Fruit fly (Drosophila melanogaster) whole organism, embryonic: ENCODE data around the gene Pp1alpha-96A.
A peak's percentile ranks its signal among the peaks of the same experiment; 100 is the strongest.

Source experiments
- Antp ChIP-seq: fragments of 200-800 bp; sonication (Bioruptor generic); optimal IDR thresholded peaks from 3 replicates; lab custom pipeline; 2016; ENCODE audit warnings: missing biosample characterization, missing genetic modification characterization
- B-H2 ChIP-seq: fragments of 200-800 bp; sonication (Bioruptor generic); optimal IDR thresholded peaks from 2 replicates; lab custom pipeline; 2018; ENCODE audit warnings: missing biosample characterization, mild to moderate bottlenecking, missing genetic modification characterization
- CG10543 ChIP-seq: fragments of 200-800 bp; sonication (Bioruptor generic); optimal IDR thresholded peaks from 3 replicates; lab custom pipeline; 2017; ENCODE audit warnings: missing biosample characterization, mild to moderate bottlenecking, missing genetic modification characterization, moderate library complexity
- CG11456 ChIP-seq: fragments of 200-800 bp; sonication (Bioruptor generic); IDR thresholded peaks from 3 replicates; pipeline ENCODE4 v1.3.6; 2022; ENCODE audit warnings: missing biosample characterization, missing genetic modification characterization
- CG12219 ChIP-seq: fragments of 200-800 bp; sonication (Bioruptor generic); optimal IDR thresholded peaks from 3 replicates; lab custom pipeline; 2018; ENCODE audit warnings: missing biosample characterization, mild to moderate bottlenecking, missing genetic modification characterization
- CG13894 ChIP-seq: fragments of 200-800 bp; sonication (Bioruptor generic); optimal IDR thresholded peaks from 3 replicates; lab custom pipeline; 2018; ENCODE audit warnings: missing biosample characterization, mild to moderate bottlenecking, missing genetic modification characterization, moderate library complexity
- CG17359 ChIP-seq: fragments of 200-800 bp; sonication (Bioruptor generic); optimal IDR thresholded peaks from 3 replicates; lab custom pipeline; 2018; ENCODE audit warnings: missing biosample characterization, mild to moderate bottlenecking, missing genetic modification characterization, moderate library complexity
- CG31441 ChIP-seq: fragments of 200-800 bp; sonication (Bioruptor generic); IDR thresholded peaks from 2 replicates; pipeline ENCODE4 v1.3.6; 2022; ENCODE audit warnings: missing biosample characterization, missing genetic modification characterization
- CG34224 ChIP-seq: fragments of 200-800 bp; sonication (Bioruptor generic); IDR thresholded peaks from 3 replicates; pipeline ENCODE4 v1.3.6; 2022; ENCODE audit warnings: missing biosample characterization, missing genetic modification characterization; ENCODE audit not compliant: partially characterized antibody
- CG34376 ChIP-seq: fragments of 200-800 bp; sonication (Bioruptor generic); optimal IDR thresholded peaks from 2 replicates; lab custom pipeline; 2018; ENCODE audit warnings: missing biosample characterization, mild to moderate bottlenecking, missing genetic modification characterization
- CG3847 ChIP-seq: fragments of 200-800 bp; sonication (Bioruptor generic); IDR thresholded peaks from 2 replicates; pipeline ENCODE4 v1.3.6; 2022; ENCODE audit warnings: missing biosample characterization, missing genetic modification characterization
- CG4360 ChIP-seq: fragments of 200-800 bp; sonication (Bioruptor generic); IDR thresholded peaks from 2 replicates; pipeline ENCODE4 v1.3.6; 2022; ENCODE audit warnings: missing biosample characterization, missing genetic modification characterization
- CG7372 ChIP-seq: fragments of 200-800 bp; sonication (Bioruptor generic); IDR thresholded peaks from 2 replicates; pipeline ENCODE4 v1.3.6; 2022; ENCODE audit warnings: missing biosample characterization, missing genetic modification characterization
- CG8924 ChIP-seq: fragments of 200-800 bp; optimal IDR thresholded peaks from 3 replicates; lab custom pipeline; 2019; ENCODE audit warnings: missing biosample characterization, mild to moderate bottlenecking, missing genetic modification characterization, moderate library complexity
- CrebB ChIP-seq: fragments of 200-800 bp; sonication (Bioruptor generic); optimal IDR thresholded peaks from 3 replicates; lab custom pipeline; 2018; ENCODE audit warnings: missing biosample characterization, mild to moderate bottlenecking, missing genetic modification characterization
- Deaf1 ChIP-seq: fragments of 200-800 bp; optimal IDR thresholded peaks from 3 replicates; lab custom pipeline; 2019; ENCODE audit warnings: missing biosample characterization, mild to moderate bottlenecking, missing genetic modification characterization, moderate library complexity
- Drgx ChIP-seq: fragments of 200-800 bp; sonication (Bioruptor generic); IDR thresholded peaks from 2 replicates; pipeline ENCODE4 v1.3.6; 2022; ENCODE audit warnings: missing biosample characterization, missing genetic modification characterization
- Ets97D ChIP-seq: fragments of 200-800 bp; sonication (Bioruptor generic); optimal IDR thresholded peaks from 3 replicates; lab custom pipeline; 2016; ENCODE audit warnings: missing biosample characterization, missing genetic modification characterization
- Fer3 ChIP-seq: fragments of 200-800 bp; sonication (Bioruptor generic); optimal IDR thresholded peaks from 2 replicates; lab custom pipeline; 2018; ENCODE audit warnings: missing biosample characterization, mild to moderate bottlenecking, missing genetic modification characterization, moderate library complexity
- Hmr ChIP-seq: fragments of 200-800 bp; sonication (Bioruptor generic); optimal IDR thresholded peaks from 3 replicates; lab custom pipeline; 2017; ENCODE audit warnings: mild to moderate bottlenecking, missing biosample characterization, missing genetic modification reagents, missing genetic modification characterization
- Med ChIP-seq: fragments of 200-800 bp; sonication (Bioruptor generic); peaks from one replicate; lab custom pipeline; 2016; ENCODE audit warnings: missing biosample characterization, missing genetic modification characterization, mild to moderate bottlenecking, inconsistent platforms, moderate library complexity
- Rfx ChIP-seq: fragments of 200-800 bp; sonication (Bioruptor generic); IDR thresholded peaks from 2 replicates; pipeline ENCODE4 v1.3.6; 2022; ENCODE audit warnings: missing biosample characterization, missing genetic modification characterization
- Trl ChIP-seq, 3 experiments: fragments of >200 bp in 2 of 3; fragments of 200-800 bp in 1 of 3; sonication (Bioruptor generic) in 1 of 3; optimal IDR thresholded peaks; 2 replicates in 1 of 3; 3 replicates in 2 of 3; lab custom pipeline; 2016 to 2017; ENCODE audit warnings: missing biosample characterization in 1 of 3, missing genetic modification characterization in 1 of 3
- abd-A ChIP-seq: fragments of 200-800 bp; sonication (Bioruptor generic); optimal IDR thresholded peaks from 3 replicates; lab custom pipeline; 2019; ENCODE audit warnings: missing biosample characterization, mild to moderate bottlenecking, missing genetic modification characterization, moderate library complexity
- bab2 ChIP-seq: fragments of 200-800 bp; sonication (Bioruptor generic); optimal IDR thresholded peaks from 2 replicates; lab custom pipeline; 2016; ENCODE audit warnings: missing biosample characterization, missing genetic modification characterization
- cato ChIP-seq: fragments of 200-800 bp; sonication (Bioruptor generic); optimal IDR thresholded peaks from 2 replicates; lab custom pipeline; 2016; ENCODE audit warnings: missing biosample characterization, missing genetic modification characterization, borderline replicate concordance
- caup ChIP-seq: fragments of 200-800 bp; sonication (Bioruptor generic); optimal IDR thresholded peaks from 3 replicates; lab custom pipeline; 2017; ENCODE audit warnings: missing biosample characterization, mild to moderate bottlenecking, missing genetic modification characterization, moderate library complexity; ENCODE audit not compliant: severe bottlenecking
- chinmo ChIP-seq: fragments of 200-800 bp; sonication (Bioruptor generic); IDR thresholded peaks from 4 replicates; pipeline ENCODE4 v1.3.6; 2022; ENCODE audit warnings: missing biosample characterization, missing genetic modification characterization; ENCODE audit not compliant: partially characterized antibody
- crp ChIP-seq, 2 experiments: fragments of 200-800 bp; sonication (Bioruptor generic); optimal IDR thresholded peaks; 2 replicates in 1 of 2; 3 replicates in 1 of 2; lab custom pipeline; 2017; ENCODE audit warnings: missing biosample characterization in 2 of 2, missing genetic modification characterization in 2 of 2, mild to moderate bottlenecking in 1 of 2, moderate library complexity in 1 of 2
- fd64A ChIP-seq: fragments of 200-800 bp; sonication (Bioruptor generic); optimal IDR thresholded peaks from 3 replicates; lab custom pipeline; 2018; ENCODE audit warnings: missing biosample characterization, mild to moderate bottlenecking, missing genetic modification characterization
- gce ChIP-seq: fragments of 200-800 bp; sonication (Bioruptor generic); IDR thresholded peaks from 3 replicates; pipeline ENCODE4 v1.3.6; 2022; ENCODE audit warnings: missing biosample characterization, missing genetic modification characterization
- lbe ChIP-seq: fragments of 200-800 bp; sonication (Bioruptor generic); optimal IDR thresholded peaks from 2 replicates; lab custom pipeline; 2016; ENCODE audit warnings: missing biosample characterization, mild to moderate bottlenecking, missing genetic modification characterization
- lola ChIP-seq, 3 experiments: fragments of >200 bp in 2 of 3; fragments of 200-800 bp in 1 of 3; sonication (Bioruptor generic) in 1 of 3; optimal IDR thresholded peaks; 2 replicates each; lab custom pipeline; 2017 to 2019; ENCODE audit warnings: missing biosample characterization in 3 of 3, missing genetic modification characterization in 3 of 3, mild to moderate bottlenecking in 1 of 3, moderate library complexity in 1 of 3
- mam ChIP-seq: fragments of 200-800 bp; sonication (Bioruptor generic); optimal IDR thresholded peaks from 3 replicates; lab custom pipeline; 2016; ENCODE audit warnings: missing biosample characterization, missing genetic modification characterization
- mld ChIP-seq: fragments of 200-800 bp; sonication (Bioruptor generic); IDR thresholded peaks from 3 replicates; pipeline ENCODE4 v1.3.6; 2022; ENCODE audit warnings: missing biosample characterization, missing genetic modification characterization; ENCODE audit not compliant: partially characterized antibody
- onecut ChIP-seq: fragments of 200-800 bp; sonication (Bioruptor generic); IDR thresholded peaks from 2 replicates; pipeline ENCODE4 v1.3.6; 2022; ENCODE audit warnings: missing biosample characterization, missing genetic modification characterization
- pan ChIP-seq, 4 experiments: fragments of >200 bp in 3 of 4; fragments of 200-800 bp in 1 of 4; sonication (Bioruptor generic) in 1 of 4; optimal IDR thresholded peaks in 3 of 4; IDR thresholded peaks in 1 of 4; 2 replicates each; pipeline versions ENCODE4 v1.3.6 to Lab custom; 2017 to 2022; ENCODE audit warnings: missing biosample characterization in 2 of 4, missing genetic modification characterization in 2 of 4, mixed read lengths in 1 of 4
- pros ChIP-seq: fragments of 200-800 bp; sonication (Bioruptor generic); optimal IDR thresholded peaks from 3 replicates; lab custom pipeline; 2019; ENCODE audit warnings: missing biosample characterization, mild to moderate bottlenecking, missing genetic modification characterization, moderate library complexity
- salm ChIP-seq: fragments of 200-800 bp; sonication (Bioruptor generic); optimal IDR thresholded peaks from 2 replicates; lab custom pipeline; 2018; ENCODE audit warnings: missing biosample characterization, mild to moderate bottlenecking, missing genetic modification characterization
- sd ChIP-seq: fragments of 200-800 bp; sonication (Bioruptor generic); optimal IDR thresholded peaks from 3 replicates; lab custom pipeline; 2018; ENCODE audit warnings: missing biosample characterization, mild to moderate bottlenecking, missing genetic modification characterization, moderate library complexity
- tna ChIP-seq: fragments of 200-800 bp; sonication (Bioruptor generic); IDR thresholded peaks from 2 replicates; pipeline ENCODE4 v1.3.6; 2022; ENCODE audit warnings: missing biosample characterization, missing genetic modification characterization; ENCODE audit not compliant: partially characterized antibody
- yki ChIP-seq: fragments of >200 bp; optimal IDR thresholded peaks from 3 replicates; lab custom pipeline; 2018

Pp1alpha-96A gene

dm6 chr3R:24569669-24570349 lies 51.7 kb downstream of the Pp1alpha-96A start (continued):
- no peak for TF ChIP-seq Ets97D (GFP tag; lab: Kevin White, UChicago)
- TF ChIP-seq CG34376 (GFP tag; lab: Kevin White, UChicago): peak; percentile 13
- peak; percentile 68 for TF ChIP-seq abd-A (tag; lab: Kevin White, UChicago)
- peak; percentile 7; the same call in 1 of the 4 replicates for TF ChIP-seq chinmo (GFP tag; lab: Robert Waterston, UW)
- peak; percentile 51 for TF ChIP-seq onecut
- 0 out of 2 replicates have a peak, but pooled peaks have one; percentile 36 for TF ChIP-seq CG7372 (GFP tag; lab: Robert Waterston, UW)
- TF ChIP-seq CG3847: no peak
- TF ChIP-seq CG13894 (tag; lab: Kevin White, UChicago): peak; percentile 81

dm6 chr3R:24571386-24572124 lies 53.5 kb downstream of the Pp1alpha-96A start:
- TF ChIP-seq Rfx (GFP tag; lab: Robert Waterston, UW) (peak; percentile 27; the same call in 1 of the 2 replicates), gce (no peak), CG31441 (GFP tag; lab: Robert Waterston, UW) (no peak), CG34224 (GFP tag; lab: Robert Waterston, UW) (peak; percentile 18; the same call in 1 of the 3 replicates), CG17359 (peak; percentile 23), CG34376 (GFP tag; lab: Kevin White, UChicago) (peak; percentile 89), sd (tag; lab: Kevin White, UChicago) (peak; percentile 78), mld (GFP tag; lab: Robert Waterston, UW) (0 out of 3 replicates have a peak, but pooled peaks have one; percentile 13), crp (GFP tag; optimal IDR thresholded peaks at IDR 0.05; lab: Kevin White, UChicago) (peak in 1 of 2 experiments; percentile 27), Antp (no peak), cato (GFP tag; lab: Kevin White, UChicago) (no peak), Deaf1 (tag; lab: Kevin White, UChicago) (peak; percentile 14), Drgx (GFP tag; lab: Robert Waterston, UW) (peak; percentile 23; the same call in 1 of the 2 replicates), bab2 (GFP tag; lab: Kevin White, UChicago) (no peak), CG4360 (GFP tag; lab: Robert Waterston, UW) (peak; percentile 36; the same call in 1 of the 2 replicates), caup (GFP tag; lab: Kevin White, UChicago) (peak; percentile 21), CG12219 (GFP tag; lab: Kevin White, UChicago) (peak; percentile 14), yki (lab: Kevin White, UChicago) (peak; percentile 35), CG8924 (tag; lab: Kevin White, UChicago) (peak; percentile 22), B-H2 (GFP tag; lab: Kevin White, UChicago) (peak; percentile 17), salm (tag; lab: Kevin White, UChicago) (peak; percentile 35), CG13894 (tag; lab: Kevin White, UChicago) (peak; percentile 30), onecut (peak; percentile 59; the same call in 1 of the 2 replicates), chinmo (GFP tag; lab: Robert Waterston, UW) (0 out of 4 replicates have a peak, but pooled peaks have one; percentile 32), CG10543 (GFP tag; lab: Kevin White, UChicago) (peak; percentile 64), Med (GFP tag; lab: Kevin White, UChicago) (peak; percentile 77), lola (GFP tag; optimal IDR thresholded peaks at IDR 0.05; lab: Kevin White, UChicago) (no peak), fd64A (GFP tag; lab: Kevin White, UChicago) (no peak), CrebB (tag; lab: Kevin White, UChicago) (peak; percentile 41), Trl (optimal IDR thresholded peaks at IDR 0.05; lab: Kevin White, UChicago) (peak; percentile 82 to 95), Trl (GFP tag; optimal IDR thresholded peaks at IDR 0.05; lab: Kevin White, UChicago) (no peak), tna (GFP tag; lab: Robert Waterston, UW) (peak; percentile 13; the same call in 1 of the 2 replicates), lbe (GFP tag; lab: Kevin White, UChicago) (peak; percentile 21), pan (optimal IDR thresholded peaks at IDR 0.05; lab: Kevin White, UChicago) (no peak), pan (GFP tag; optimal IDR thresholded peaks at IDR 0.05 in 1 of 2, IDR thresholded peaks at IDR 0.05 in 1 of 2) (peak in 1 of 2 experiments; percentile 35), Hmr (peak; percentile 37), CG11456 (0 out of 3 replicates have a peak, but pooled peaks have one; percentile 13), mam (GFP tag; lab: Kevin White, UChicago) (no peak), pros (GFP tag; lab: Kevin White, UChicago) (no peak), Fer3 (tag; lab: Kevin White, UChicago) (peak; percentile 52)
